Fruit fly (Drosophila melanogaster) whole organism, embryonic: ENCODE data around the gene CG17109.

Experiments used
- Bgb ChIP-seq: fragments of 200-800 bp; sonication (Bioruptor generic); IDR thresholded peaks from 2 replicates; pipeline ENCODE4 v1.3.6; 2022; ENCODE audit warnings: missing biosample characterization, missing genetic modification characterization; ENCODE audit not compliant: partially characterized antibody
- CG10267 ChIP-seq: fragments of 200-800 bp; sonication (Bioruptor generic); optimal IDR thresholded peaks from 2 replicates; lab custom pipeline; 2018; ENCODE audit warnings: missing biosample characterization, mild to moderate bottlenecking, missing genetic modification characterization, moderate library complexity
- CG10959 ChIP-seq: fragments of 200-800 bp; sonication (Bioruptor generic); IDR thresholded peaks from 2 replicates; pipeline ENCODE4 v1.3.6; 2022; ENCODE audit warnings: missing biosample characterization, missing genetic modification characterization
- CG11723 ChIP-seq: fragments of 200-800 bp; sonication (Bioruptor generic); optimal IDR thresholded peaks from 2 replicates; lab custom pipeline; 2017; ENCODE audit warnings: missing biosample characterization, mild to moderate bottlenecking, missing genetic modification characterization
- CG12155 ChIP-seq: fragments of 200-800 bp; sonication (Bioruptor generic); optimal IDR thresholded peaks from 3 replicates; lab custom pipeline; 2016; ENCODE audit warnings: missing biosample characterization, missing genetic modification characterization
- CG12236 ChIP-seq: fragments of 200-800 bp; sonication (Bioruptor generic); optimal IDR thresholded peaks from 2 replicates; lab custom pipeline; 2016; ENCODE audit warnings: missing biosample characterization, missing genetic modification characterization
- CG15073 ChIP-seq: fragments of 200-800 bp; sonication (Bioruptor generic); optimal IDR thresholded peaks from 2 replicates; lab custom pipeline; 2016; ENCODE audit warnings: missing biosample characterization, missing genetic modification characterization
- CG15514 ChIP-seq: fragments of 200-800 bp; sonication (Bioruptor generic); optimal IDR thresholded peaks from 3 replicates; lab custom pipeline; 2017; ENCODE audit warnings: missing biosample characterization, missing genetic modification characterization, mild to moderate bottlenecking, moderate library complexity, missing genetic modification reagents
- CG1603 ChIP-seq: fragments of 200-800 bp; sonication (Bioruptor generic); optimal IDR thresholded peaks from 2 replicates; lab custom pipeline; 2019; ENCODE audit warnings: missing biosample characterization, mild to moderate bottlenecking, missing genetic modification characterization, moderate library complexity
- CG17568 ChIP-seq: fragments of 200-800 bp; sonication (Bioruptor generic); optimal IDR thresholded peaks from 2 replicates; lab custom pipeline; 2018; ENCODE audit warnings: missing biosample characterization, mild to moderate bottlenecking, missing genetic modification characterization, moderate library complexity
- CG2678 ChIP-seq: fragments of 200-800 bp; sonication (Bioruptor generic); optimal IDR thresholded peaks from 3 replicates; lab custom pipeline; 2019; ENCODE audit warnings: missing biosample characterization, mild to moderate bottlenecking, missing genetic modification characterization, moderate library complexity
- CG30431 ChIP-seq: fragments of 200-800 bp; sonication (Bioruptor generic); optimal IDR thresholded peaks from 2 replicates; lab custom pipeline; 2017; ENCODE audit warnings: missing biosample characterization, missing genetic modification characterization
- CG31224 ChIP-seq: fragments of 200-800 bp; sonication (Bioruptor generic); IDR thresholded peaks from 2 replicates; pipeline ENCODE4 v1.3.6; 2022; ENCODE audit warnings: missing biosample characterization, missing genetic modification characterization
- CG3726 ChIP-seq: fragments of 200-800 bp; sonication (Bioruptor generic); IDR thresholded peaks from 3 replicates; pipeline ENCODE4, ENCODE4 v1.3.6; 2022; ENCODE audit warnings: missing biosample characterization, missing genetic modification characterization
- CG3995 ChIP-seq: fragments of 200-800 bp; sonication (Bioruptor generic); optimal IDR thresholded peaks from 3 replicates; lab custom pipeline; 2016; ENCODE audit warnings: missing biosample characterization, missing genetic modification characterization
- CG7839 ChIP-seq: fragments of 200-800 bp; sonication (Bioruptor generic); optimal IDR thresholded peaks from 3 replicates; lab custom pipeline; 2018; ENCODE audit warnings: missing biosample characterization, mild to moderate bottlenecking, missing genetic modification characterization, moderate library complexity
- CG8944 ChIP-seq: fragments of 200-800 bp; sonication (Bioruptor generic); optimal IDR thresholded peaks from 3 replicates; lab custom pipeline; 2016; ENCODE audit warnings: missing biosample characterization, missing genetic modification characterization
- CG9609 ChIP-seq: fragments of 200-800 bp; sonication (Bioruptor generic); optimal IDR thresholded peaks from 3 replicates; lab custom pipeline; 2016; ENCODE audit warnings: missing biosample characterization, missing genetic modification characterization
- CG9817 ChIP-seq: fragments of 200-800 bp; sonication (Bioruptor generic); optimal IDR thresholded peaks from 2 replicates; lab custom pipeline; 2018; ENCODE audit warnings: missing biosample characterization, mild to moderate bottlenecking, missing genetic modification characterization, moderate library complexity
- CG9876 ChIP-seq: fragments of 200-800 bp; sonication (Bioruptor generic); optimal IDR thresholded peaks from 2 replicates; lab custom pipeline; 2016; ENCODE audit warnings: missing biosample characterization, missing genetic modification characterization
- Camta ChIP-seq: fragments of 200-800 bp; sonication (Bioruptor generic); optimal IDR thresholded peaks from 2 replicates; lab custom pipeline; 2016; ENCODE audit warnings: missing biosample characterization, missing genetic modification characterization
- Doc3 ChIP-seq: fragments of 200-800 bp; sonication (Bioruptor generic); IDR thresholded peaks from 3 replicates; pipeline ENCODE4 v1.3.6; 2022; ENCODE audit warnings: missing biosample characterization, missing genetic modification characterization; ENCODE audit not compliant: partially characterized antibody
- Dref ChIP-seq: fragments of 200-800 bp; sonication (Bioruptor generic); IDR thresholded peaks from 2 replicates; pipeline ENCODE4 v1.3.6; 2022; ENCODE audit warnings: missing biosample characterization, missing genetic modification characterization
- Hey ChIP-seq: fragments of 200-800 bp; sonication (Bioruptor generic); optimal IDR thresholded peaks from 3 replicates; lab custom pipeline; 2018; ENCODE audit warnings: missing biosample characterization, mild to moderate bottlenecking, missing genetic modification characterization
- Lim3 ChIP-seq: fragments of 200-800 bp; sonication (Bioruptor generic); IDR thresholded peaks from 2 replicates; pipeline ENCODE4 v1.3.6; 2022; ENCODE audit warnings: missing biosample characterization, missing genetic modification characterization
- MBD-R2 ChIP-seq: fragments of 200-800 bp; sonication (Bioruptor generic); IDR thresholded peaks from 2 replicates; pipeline ENCODE4 v1.3.6; 2022; ENCODE audit warnings: missing biosample characterization, missing genetic modification characterization
- NK7.1 ChIP-seq: fragments of 200-800 bp; sonication (Bioruptor generic); optimal IDR thresholded peaks from 3 replicates; lab custom pipeline; 2016; ENCODE audit warnings: missing biosample characterization, missing genetic modification characterization
- Opbp ChIP-seq: fragments of 200-800 bp; sonication (Bioruptor generic); IDR thresholded peaks from 3 replicates; pipeline ENCODE4 v1.3.6; 2022; ENCODE audit warnings: missing biosample characterization, missing genetic modification characterization; ENCODE audit not compliant: partially characterized antibody
- Optix ChIP-seq: fragments of 200-800 bp; sonication (Bioruptor generic); IDR thresholded peaks from 3 replicates; pipeline ENCODE4 v1.3.6; 2022; ENCODE audit warnings: missing biosample characterization, missing genetic modification characterization
- Sox100B ChIP-seq: fragments of 200-800 bp; sonication (Bioruptor generic); optimal IDR thresholded peaks from 3 replicates; lab custom pipeline; 2018; ENCODE audit warnings: missing biosample characterization, mild to moderate bottlenecking, missing genetic modification characterization
- Sry-β ChIP-seq: fragments of 200-800 bp; sonication (Bioruptor generic); optimal IDR thresholded peaks from 2 replicates; lab custom pipeline; 2018; ENCODE audit warnings: missing biosample characterization, mild to moderate bottlenecking, missing genetic modification characterization, moderate library complexity
- ara ChIP-seq: fragments of 200-800 bp; sonication (Bioruptor generic); IDR thresholded peaks from 2 replicates; pipeline ENCODE4 v1.3.6; 2022; ENCODE audit warnings: missing biosample characterization, missing genetic modification characterization
- caup ChIP-seq: fragments of 200-800 bp; sonication (Bioruptor generic); optimal IDR thresholded peaks from 3 replicates; lab custom pipeline; 2017; ENCODE audit warnings: missing biosample characterization, mild to moderate bottlenecking, missing genetic modification characterization, moderate library complexity; ENCODE audit not compliant: severe bottlenecking
- ci ChIP-seq: fragments of 200-800 bp; sonication (Bioruptor generic); IDR thresholded peaks from 3 replicates; pipeline ENCODE4 v1.3.6; 2022; ENCODE audit warnings: missing biosample characterization, missing genetic modification characterization
- da ChIP-seq: fragments of 200-800 bp; sonication (Bioruptor generic); optimal IDR thresholded peaks from 2 replicates; lab custom pipeline; 2016; ENCODE audit warnings: missing biosample characterization, missing genetic modification characterization
- dpn ChIP-seq, 2 experiments: fragments of 200-800 bp; sonication (Bioruptor generic); optimal IDR thresholded peaks; 3 replicates each; lab custom pipeline; 2016; ENCODE audit warnings: missing biosample characterization in 2 of 2, missing genetic modification characterization in 2 of 2
- eve ChIP-seq, 2 experiments: fragments of >200 bp; optimal IDR thresholded peaks; 2 replicates each; lab custom pipeline; 2017; ENCODE audit warnings: missing biosample characterization in 2 of 2, missing genetic modification characterization in 2 of 2
- gce ChIP-seq: fragments of 200-800 bp; sonication (Bioruptor generic); IDR thresholded peaks from 3 replicates; pipeline ENCODE4 v1.3.6; 2022; ENCODE audit warnings: missing biosample characterization, missing genetic modification characterization
- gsb ChIP-seq: fragments of 200-800 bp; sonication (Bioruptor generic); IDR thresholded peaks from 2 replicates; pipeline ENCODE4 v1.3.6; 2022; ENCODE audit warnings: missing biosample characterization, missing genetic modification characterization
- hbn ChIP-seq: fragments of 200-800 bp; sonication (Bioruptor generic); IDR thresholded peaks from 2 replicates; pipeline ENCODE4 v1.3.6; 2022; ENCODE audit warnings: missing biosample characterization, missing genetic modification characterization; ENCODE audit not compliant: partially characterized antibody
- nerfin-2 ChIP-seq: fragments of 200-800 bp; sonication (Bioruptor generic); IDR thresholded peaks from 2 replicates; pipeline ENCODE4 v1.3.6; 2022; ENCODE audit warnings: missing biosample characterization, missing genetic modification characterization; ENCODE audit not compliant: partially characterized antibody
- p53 ChIP-seq: fragments of 200-800 bp; sonication (Bioruptor generic); optimal IDR thresholded peaks from 2 replicates; lab custom pipeline; 2016; ENCODE audit warnings: missing biosample characterization, missing genetic modification characterization
- pzg ChIP-seq: fragments of 200-800 bp; sonication (Bioruptor generic); optimal IDR thresholded peaks from 3 replicates; lab custom pipeline; 2018; ENCODE audit warnings: missing biosample characterization, mild to moderate bottlenecking, missing genetic modification characterization, moderate library complexity
- schlank ChIP-seq: fragments of 200-800 bp; sonication (Bioruptor generic); optimal IDR thresholded peaks from 2 replicates; lab custom pipeline; 2018; ENCODE audit warnings: missing biosample characterization, mild to moderate bottlenecking, missing genetic modification characterization
- tgo ChIP-seq: fragments of 200-800 bp; sonication (Bioruptor generic); IDR thresholded peaks from 3 replicates; pipeline ENCODE4 v1.3.6; 2022; ENCODE audit warnings: missing biosample characterization, missing genetic modification characterization
- vfl ChIP-seq: fragments of 200-800 bp; sonication (Bioruptor generic); optimal IDR thresholded peaks from 2 replicates; lab custom pipeline; 2016; ENCODE audit warnings: missing biosample characterization, missing genetic modification characterization
- vnd ChIP-seq: fragments of 200-800 bp; sonication (Bioruptor generic); IDR thresholded peaks from 3 replicates; pipeline ENCODE4 v1.3.6; 2022; ENCODE audit warnings: missing biosample characterization, missing genetic modification characterization; ENCODE audit not compliant: partially characterized antibody
- z ChIP-seq: fragments of 200-800 bp; sonication (Bioruptor generic); IDR thresholded peaks from 3 replicates; pipeline ENCODE4 v1.3.6; 2022; ENCODE audit warnings: missing biosample characterization, missing genetic modification characterization
- zen2 ChIP-seq: fragments of 200-800 bp; sonication (Bioruptor generic); IDR thresholded peaks from 3 replicates; pipeline ENCODE4 v1.3.6; 2022; ENCODE audit warnings: missing biosample characterization, missing genetic modification characterization; ENCODE audit not compliant: partially characterized antibody
- zfh2 ChIP-seq: fragments of 200-800 bp; sonication (Bioruptor generic); optimal IDR thresholded peaks from 2 replicates; lab custom pipeline; 2016; ENCODE audit warnings: missing biosample characterization, missing genetic modification characterization

The CG17109 gene

dm6 chr3R:23053135-23053730 is 42.3 kb upstream of the CG17109 start (continued):
- TF ChIP-seq Sry-β: no peak
- no peak for TF ChIP-seq CG11723 (GFP tag; lab: Kevin White, UChicago)
- no peak for TF ChIP-seq zen2
- TF ChIP-seq schlank (tag; lab: Kevin White, UChicago): no peak
- TF ChIP-seq ara: no peak
- TF ChIP-seq gce (GFP tag; lab: Robert Waterston, UW): no peak
- no peak for TF ChIP-seq ci
- peak; percentile 75 for TF ChIP-seq Dref
- peak; percentile 47 for TF ChIP-seq pzg (GFP tag; lab: Kevin White, UChicago)
- no peak for TF ChIP-seq da (GFP tag; lab: Kevin White, UChicago)
- no peak for TF ChIP-seq vfl (GFP tag; lab: Kevin White, UChicago)
- no peak for TF ChIP-seq CG31224
- no peak for TF ChIP-seq nerfin-2
- TF ChIP-seq p53 (GFP tag; lab: Kevin White, UChicago): peak; percentile 99
- TF ChIP-seq z: no peak
- no peak for TF ChIP-seq CG9817 (tag; lab: Kevin White, UChicago)
- TF ChIP-seq CG3995: no peak
- no peak for TF ChIP-seq dpn (GFP tag; optimal IDR thresholded peaks at IDR 0.05; lab: Kevin White, UChicago)
- TF ChIP-seq CG30431 (GFP tag; lab: Kevin White, UChicago): no peak
- TF ChIP-seq CG8944 (GFP tag; lab: Kevin White, UChicago): no peak
- TF ChIP-seq Lim3 (GFP tag; lab: Robert Waterston, UW): no peak
- no peak for TF ChIP-seq CG10267 (tag; lab: Kevin White, UChicago)
- TF ChIP-seq Camta: no peak
- no peak for TF ChIP-seq tgo (GFP tag; lab: Robert Waterston, UW)
- TF ChIP-seq Optix: no peak
- TF ChIP-seq Hey: no peak
- TF ChIP-seq Opbp (GFP tag; lab: Robert Waterston, UW): peak; percentile 56; the same call in 2 of the 3 replicates
- TF ChIP-seq CG9876 (GFP tag; lab: Kevin White, UChicago): no peak
- no peak for TF ChIP-seq zfh2 (GFP tag; lab: Kevin White, UChicago)
- TF ChIP-seq eve (GFP tag; optimal IDR thresholded peaks at IDR 0.05; lab: Kevin White, UChicago): no peak
- TF ChIP-seq CG2678 (tag; lab: Kevin White, UChicago): no peak
- TF ChIP-seq Sox100B: no peak
- TF ChIP-seq Bgb: peak; percentile 60
- no peak for TF ChIP-seq CG12236 (GFP tag; lab: Kevin White, UChicago)
- TF ChIP-seq CG12155 (GFP tag; lab: Kevin White, UChicago): no peak
- TF ChIP-seq Doc3 (GFP tag; lab: Robert Waterston, UW): peak; percentile 16; the same call in 2 of the 3 replicates
- 0 out of 3 replicates have a peak, but pooled peaks have one; percentile 12 for TF ChIP-seq vnd (GFP tag; lab: Robert Waterston, UW)
- TF ChIP-seq CG15514 (GFP tag; lab: Kevin White, UChicago): no peak
- no peak for TF ChIP-seq gsb (GFP tag; lab: Robert Waterston, UW)
- TF ChIP-seq CG17568 (GFP tag; lab: Kevin White, UChicago): no peak
- no peak for TF ChIP-seq CG10959 (GFP tag; lab: Robert Waterston, UW)
- TF ChIP-seq hbn (GFP tag; lab: Robert Waterston, UW): peak; percentile 42
- no peak for TF ChIP-seq CG3726
- no peak for TF ChIP-seq CG15073
- no peak for TF ChIP-seq CG7839 (tag; lab: Kevin White, UChicago)
- no peak for TF ChIP-seq CG9609 (GFP tag; lab: Kevin White, UChicago)
- peak; percentile 51; the same call in 1 of the 2 replicates for TF ChIP-seq MBD-R2 (GFP tag; lab: Robert Waterston, UW)
- TF ChIP-seq NK7.1 (GFP tag; lab: Kevin White, UChicago): no peak
- peak; percentile 47 for TF ChIP-seq CG1603
- no peak for TF ChIP-seq caup (GFP tag; lab: Kevin White, UChicago)
